Worm (Caenorhabditis elegans): ENCODE measurements around the gene vap-1.

ce11 chrX:17428803-17429202 is 32.4 kb upstream of the vap-1 start, which contains the start of gene pbo-6:
- TF ChIP-seq lin-13 (GFP tag; optimal IDR thresholded peaks at IDR 0.05), result no peak
- no peak for TF ChIP-seq ceh-82 (tag; optimal IDR thresholded peaks at IDR 0.05)
- TF ChIP-seq elt-2 (tag; optimal IDR thresholded peaks at IDR 0.05), result no peak
- no peak for TF ChIP-seq nhr-77 (tag; optimal IDR thresholded peaks at IDR 0.05)
- TF ChIP-seq pag-3 (tag; optimal IDR thresholded peaks at IDR 0.05; ENCODE audit: borderline replicate concordance, insufficient read depth), result no peak
- no peak for TF ChIP-seq unc-130 (tag; optimal IDR thresholded peaks at IDR 0.05)
